Worm (Caenorhabditis elegans) whole organism, mixed stage, embryonic: ENCODE data around the gene ceh-93.

ENCODE experiments used
- bed-3 ChIP-seq: fragments of 200-800 bp; sonication (Bioruptor generic); optimal IDR thresholded peaks from 3 replicates; lab custom pipeline; 2018; ENCODE audit warnings: mild to moderate bottlenecking, missing genetic modification characterization, moderate library complexity, missing compliant biosample characterization
- blmp-1 ChIP-seq: fragments of 150-350 bp; optimal IDR thresholded peaks from 2 replicates; lab custom pipeline; 2014; ENCODE audit warnings: missing biosample characterization, missing genetic modification characterization
- hlh-1 ChIP-seq: fragments of 150-350 bp; optimal IDR thresholded peaks from 2 replicates; lab custom pipeline; 2014; ENCODE audit warnings: missing biosample characterization, missing genetic modification reagents, missing genetic modification characterization
- lin-13 ChIP-seq: fragments of 150-350 bp; optimal IDR thresholded peaks from 2 replicates; lab custom pipeline; 2014; ENCODE audit warnings: missing biosample characterization, missing genetic modification characterization
- lsy-2 ChIP-seq: fragments of 150-350 bp; optimal IDR thresholded peaks from 2 replicates; lab custom pipeline; 2014; ENCODE audit warnings: missing biosample characterization, missing genetic modification characterization
- nhr-2 ChIP-seq: fragments of 150-350 bp; optimal IDR thresholded peaks from 2 replicates; lab custom pipeline; 2014; ENCODE audit warnings: missing biosample characterization, missing genetic modification characterization
- nhr-237 ChIP-seq: fragments of 150-350 bp; optimal IDR thresholded peaks from 2 replicates; lab custom pipeline; 2014; ENCODE audit warnings: missing biosample characterization, missing genetic modification characterization
- nhr-28 ChIP-seq: fragments of 150-350 bp; optimal IDR thresholded peaks from 2 replicates; lab custom pipeline; 2014; ENCODE audit warnings: missing biosample characterization, missing genetic modification characterization
- nhr-76 ChIP-seq: sonication (generic microtip); optimal IDR thresholded peaks from 2 replicates; lab custom pipeline; 2017; ENCODE audit warnings: missing biosample characterization, missing genetic modification characterization
- pha-4 ChIP-seq: fragments of 150-350 bp; optimal IDR thresholded peaks from 2 replicates; lab custom pipeline; 2018; ENCODE audit warnings: missing biosample characterization, missing genetic modification reagents, missing genetic modification characterization
- snpc-4 ChIP-seq: fragments of 150-350 bp; optimal IDR thresholded peaks from 2 replicates; lab custom pipeline; 2014; ENCODE audit warnings: missing biosample characterization, missing genetic modification characterization

DNA sequence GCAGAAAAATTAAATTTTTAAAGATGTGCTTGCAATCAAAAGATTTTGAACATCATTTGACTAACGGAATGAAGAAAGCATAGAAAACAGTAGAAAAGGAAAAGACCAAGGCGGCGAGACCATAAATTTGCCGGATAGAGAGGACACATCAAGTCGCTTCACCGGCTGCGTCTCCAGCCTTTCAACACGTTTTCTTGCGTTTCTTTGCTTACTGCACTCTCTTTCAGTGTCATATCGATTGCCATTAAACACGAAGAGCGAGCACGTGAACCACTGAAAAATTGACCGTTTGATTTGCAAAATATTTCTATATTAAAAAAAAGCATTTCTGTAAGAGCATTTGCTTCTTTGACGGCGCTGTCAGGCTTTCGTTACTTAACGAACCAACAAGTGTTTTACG lies 40.5 kb downstream of the ceh-93 start:
- TF ChIP-seq nhr-237 (tag; lab: Kevin White, UChicago), result no peak
- TF ChIP-seq lin-13 (tag; lab: Kevin White, UChicago), result no peak
- no peak for TF ChIP-seq bed-3 (GFP tag; lab: Kevin White, UChicago)
- no peak for TF ChIP-seq blmp-1 (tag; lab: Kevin White, UChicago)
- no peak for TF ChIP-seq nhr-76 (tag; lab: Kevin White, UChicago)
- TF ChIP-seq pha-4, result no peak
- no peak for TF ChIP-seq snpc-4 (tag; lab: Kevin White, UChicago)
- no peak for TF ChIP-seq hlh-1
- TF ChIP-seq nhr-28 (tag; lab: Kevin White, UChicago), result no peak
- TF ChIP-seq lsy-2 (tag; lab: Kevin White, UChicago), result no peak
- TF ChIP-seq nhr-2 (tag; lab: Kevin White, UChicago), result no peak
